Worm (Caenorhabditis elegans) whole organism, L1 larva: ENCODE measurements around the gene Y67A10A.2.
A peak's percentile ranks its signal among the peaks of the same experiment; 100 is the strongest.

Experiments used
- dpl-1 ChIP-seq, 3 experiments: fragments of 150-350 bp in 2 of 3; sonication (generic microtip) in 1 of 3; optimal IDR thresholded peaks; 2 replicates each; lab custom pipeline; 2014 to 2017; ENCODE audit warnings: missing biosample characterization in 3 of 3, missing genetic modification characterization in 3 of 3, missing genetic modification reagents in 3 of 3
- fkh-4 ChIP-seq: sonication (generic microtip); optimal IDR thresholded peaks from 2 replicates; lab custom pipeline; 2016; ENCODE audit warnings: missing compliant biosample characterization, missing genetic modification characterization, borderline replicate concordance
- fos-1 ChIP-seq: fragments of 150-350 bp; optimal IDR thresholded peaks from 2 replicates; lab custom pipeline; 2014; ENCODE audit warnings: missing biosample characterization, missing genetic modification characterization
- grh-1 ChIP-seq: fragments of 200-800 bp; sonication (Bioruptor generic); IDR thresholded peaks from 2 replicates; pipeline ENCODE4 v1.3.6; 2022; ENCODE audit warnings: missing genetic modification reagents, missing genetic modification characterization, missing compliant biosample characterization
- lsy-2 ChIP-seq, 2 experiments: fragments of 150-350 bp; optimal IDR thresholded peaks; 2 replicates each; lab custom pipeline; 2014; ENCODE audit warnings: missing biosample characterization in 2 of 2, missing genetic modification characterization in 2 of 2
- nhr-12 ChIP-seq: sonication (generic microtip); optimal IDR thresholded peaks from 2 replicates; lab custom pipeline; 2017; ENCODE audit warnings: missing biosample characterization, missing genetic modification characterization
- sptf-1 ChIP-seq: fragments of 150-350 bp; optimal IDR thresholded peaks from 2 replicates; lab custom pipeline; 2014; ENCODE audit warnings: missing biosample characterization, missing genetic modification characterization
- sup-37 ChIP-seq: fragments of 200-800 bp; sonication (Bioruptor generic); optimal IDR thresholded peaks from 2 replicates; lab custom pipeline; 2018; ENCODE audit warnings: mild to moderate bottlenecking, missing genetic modification characterization, missing compliant biosample characterization

DNA sequence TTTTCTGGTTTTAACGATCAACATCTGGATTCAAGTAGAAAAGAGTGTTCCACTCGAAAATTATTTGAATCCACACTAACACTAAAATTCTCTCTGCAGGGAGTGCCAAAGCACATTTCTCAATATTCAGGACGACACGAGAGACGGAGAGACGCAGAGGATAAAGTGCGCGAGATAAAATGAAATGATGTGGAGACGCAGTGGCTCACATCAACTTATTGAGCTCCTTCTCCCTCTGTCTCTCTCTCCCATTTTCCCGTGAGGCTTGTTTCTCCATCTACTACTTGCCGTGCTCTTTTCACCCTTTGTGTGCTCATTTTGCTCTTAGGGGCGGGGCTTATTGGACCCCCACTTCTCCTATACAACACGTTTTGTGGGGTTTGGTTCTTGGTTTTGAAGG, 18.3 kb downstream of the Y67A10A.2 start:
- TF ChIP-seq sup-37 (GFP tag; lab: Kevin White, UChicago) (no peak), dpl-1 (GFP tag; optimal IDR thresholded peaks at IDR 0.05; lab: Kevin White, UChicago) (peak in 1 of 3 experiments; percentile 37), grh-1 (GFP tag; lab: Robert Waterston, UW) (no peak), fos-1 (tag; lab: Kevin White, UChicago) (peak; percentile 18), lsy-2 (tag; optimal IDR thresholded peaks at IDR 0.05; lab: Kevin White, UChicago) (peak; percentile 31 to 68), fkh-4 (tag; lab: Kevin White, UChicago) (peak; percentile 62), nhr-12 (tag; lab: Kevin White, UChicago) (no peak), sptf-1 (no peak)
